Worm (Caenorhabditis elegans): ENCODE results near the gene C28D4.18.
"Not testable (repeated sequence)": the region's sequence is repeated elsewhere in the genome, so short reads cannot be mapped to it uniquely, and the experiment has no call there.

The C28D4.18 gene

DNA sequence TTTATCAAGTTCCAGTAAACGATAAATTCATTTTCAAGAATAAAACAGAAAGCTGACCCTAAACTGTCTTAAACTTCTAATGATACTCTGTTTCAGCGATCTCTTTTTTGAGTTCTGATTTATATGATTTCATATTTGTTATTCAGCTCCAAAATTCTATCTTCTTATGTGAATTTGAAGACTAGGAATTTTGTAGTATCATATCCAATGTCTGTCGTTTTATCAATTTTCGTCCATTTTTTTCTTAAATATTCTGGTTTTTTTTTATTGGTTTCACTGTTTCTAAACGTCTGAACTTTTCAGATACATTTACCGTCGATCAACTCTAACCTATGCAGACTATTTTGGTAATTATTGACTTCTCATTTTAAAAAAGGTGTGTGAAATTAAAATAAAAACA is at the start of gene C28D4.18, which contains the start of gene nhr-138:
TSS of gene C28D4.18 (plus strand) at position 333 of the 400 bp plus-strand sequence.
TSS of gene nhr-138 (plus strand) at position 304 of the 400 bp plus-strand sequence.
- TF ChIP-seq unc-62 (GFP tag; optimal IDR thresholded peaks at IDR 0.05) = no peak

DNA sequence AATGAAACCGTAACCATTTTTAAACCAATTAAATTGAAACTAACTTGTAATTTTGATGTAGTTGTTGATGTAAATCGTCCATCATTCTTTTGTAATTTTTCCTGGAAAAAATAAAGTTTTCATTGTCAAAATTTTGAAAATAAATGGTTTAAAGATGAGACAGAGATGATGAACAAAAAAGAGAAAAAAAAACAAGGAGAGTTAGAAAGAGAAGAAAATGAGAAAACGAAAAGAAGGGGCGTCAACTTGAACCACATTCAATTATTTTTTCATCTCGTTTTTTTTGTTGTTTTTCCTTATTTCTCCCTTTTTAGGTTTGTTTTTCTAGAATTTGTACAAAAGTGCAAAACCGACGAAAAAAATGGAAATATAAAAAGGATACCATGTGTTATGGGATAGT is 49.5 kb upstream of the C28D4.18 start, which contains the start of gene nhr-34:
TSS of gene nhr-34 (minus strand) at position 101 of the 400 bp plus-strand sequence.
- no peak for TF ChIP-seq unc-62 (GFP tag; optimal IDR thresholded peaks at IDR 0.05)

DNA sequence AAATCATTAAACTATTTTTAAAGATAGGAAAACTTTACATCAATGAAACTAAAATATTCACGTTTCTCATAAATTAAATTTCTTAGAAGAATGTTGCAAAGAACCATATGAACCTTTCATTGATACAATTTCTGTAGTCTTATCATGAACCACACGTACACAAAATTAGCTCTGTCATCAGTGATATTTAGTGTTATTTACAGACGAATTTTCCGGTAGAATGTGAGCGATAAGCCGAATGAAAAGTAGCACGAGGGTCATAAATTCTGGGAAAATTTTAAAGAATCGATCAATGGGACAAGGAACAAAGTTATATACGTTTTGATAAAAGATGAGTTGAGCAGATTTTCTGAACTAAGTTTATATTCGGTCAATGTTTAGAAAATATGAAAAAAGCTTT is 48.5 kb upstream of the C28D4.18 start:
- TF ChIP-seq unc-62 (GFP tag; optimal IDR thresholded peaks at IDR 0.05) = no peak

DNA sequence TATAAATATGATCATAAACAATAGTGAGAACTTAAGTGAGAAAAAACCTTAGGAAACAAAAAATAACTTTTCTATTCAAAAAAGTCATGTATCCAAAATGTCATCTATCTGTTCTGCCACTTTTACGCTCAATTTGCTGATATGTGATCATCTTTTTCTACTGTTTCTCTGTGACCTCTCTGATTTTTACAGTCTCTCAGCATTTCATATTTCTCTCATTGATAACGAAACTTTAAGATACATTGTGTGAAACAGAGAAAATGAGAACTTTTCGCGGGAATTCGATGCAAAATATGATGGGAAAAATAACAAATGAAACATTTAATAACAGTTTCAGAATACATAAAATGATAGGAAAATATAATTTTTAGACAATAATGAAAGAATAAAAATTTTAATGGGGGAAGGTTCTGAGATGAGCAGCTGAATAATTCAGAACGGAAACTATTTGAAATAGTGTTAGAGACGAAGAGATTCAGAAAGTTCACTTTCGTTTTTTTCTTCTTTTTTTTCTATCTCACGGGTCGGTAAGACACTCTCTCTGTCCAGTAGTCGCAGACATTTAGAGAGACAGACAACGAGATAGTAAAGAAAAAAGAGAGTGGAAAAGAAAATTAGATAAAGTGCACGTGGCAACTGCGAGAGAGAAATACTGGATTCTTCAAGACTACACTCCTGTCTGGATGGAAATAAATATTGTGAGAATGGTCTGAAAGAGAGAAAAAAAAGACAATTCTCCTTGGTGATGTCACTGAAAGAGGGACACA is 47.7 kb upstream of the C28D4.18 start:
- no peak for TF ChIP-seq unc-62 (GFP tag; optimal IDR thresholded peaks at IDR 0.05)

DNA sequence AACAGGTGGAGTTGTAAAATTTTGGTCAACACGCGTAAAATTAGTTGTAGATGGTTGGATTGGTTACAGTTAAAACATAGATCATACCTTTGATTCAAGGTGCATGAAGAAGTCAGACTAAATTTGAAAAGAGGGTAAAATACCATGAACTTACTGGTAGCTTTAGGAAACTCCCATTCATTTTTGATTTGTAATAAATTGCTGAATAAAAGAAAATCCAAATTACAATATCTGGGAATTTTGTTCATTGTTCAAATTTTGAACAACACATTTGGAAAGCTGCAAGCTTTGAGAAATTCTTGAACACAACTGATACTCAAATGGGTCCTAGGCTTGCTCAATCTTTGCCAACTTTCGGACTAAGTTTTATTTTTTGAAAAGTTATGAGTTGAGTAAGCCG is 47.1 kb upstream of the C28D4.18 start:
- no peak for TF ChIP-seq unc-62 (GFP tag; optimal IDR thresholded peaks at IDR 0.05)

DNA sequence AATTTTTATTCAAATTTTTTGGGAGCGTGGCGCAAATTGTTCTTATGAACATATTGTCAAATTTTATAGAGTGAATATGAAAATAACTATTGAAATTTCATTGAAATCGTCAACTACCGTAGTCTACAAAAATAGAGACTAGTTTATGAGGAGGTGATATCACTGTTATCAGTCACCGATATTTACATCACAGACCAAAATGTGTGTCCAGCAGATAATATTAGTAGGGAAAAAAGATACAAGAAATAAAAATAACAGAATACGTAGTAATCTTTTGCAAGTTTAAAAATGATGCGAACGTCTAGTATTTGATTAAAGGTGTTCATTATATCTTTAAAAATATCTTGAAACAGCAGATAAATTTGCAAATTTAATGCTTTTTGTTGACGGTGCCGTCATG is 45.8 kb upstream of the C28D4.18 start:
- TF ChIP-seq unc-62 (GFP tag; optimal IDR thresholded peaks at IDR 0.05) = no peak

DNA sequence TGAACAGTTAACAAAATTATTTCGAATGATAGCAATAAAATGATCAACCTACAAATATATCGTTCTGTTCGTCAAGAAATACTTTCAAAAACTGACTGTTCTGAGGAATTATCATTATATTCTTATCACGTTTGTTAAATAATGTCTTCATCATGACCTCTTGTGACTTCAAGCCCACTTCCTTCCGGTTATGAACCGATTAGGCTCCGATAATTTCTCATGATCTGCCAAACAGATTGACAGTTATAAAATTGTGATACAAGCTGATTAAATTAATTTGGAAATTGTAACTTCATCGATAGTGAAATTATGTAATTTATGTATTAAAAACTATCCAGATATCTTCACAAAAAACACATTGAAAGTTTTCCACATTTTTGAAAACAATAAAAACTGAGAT is 44.2 kb upstream of the C28D4.18 start, which contains the start of gene ins-8:
TSS of gene ins-8 (minus strand) at position 101 of the 400 bp plus-strand sequence.
- TF ChIP-seq unc-62 (GFP tag; optimal IDR thresholded peaks at IDR 0.05) = no peak

DNA sequence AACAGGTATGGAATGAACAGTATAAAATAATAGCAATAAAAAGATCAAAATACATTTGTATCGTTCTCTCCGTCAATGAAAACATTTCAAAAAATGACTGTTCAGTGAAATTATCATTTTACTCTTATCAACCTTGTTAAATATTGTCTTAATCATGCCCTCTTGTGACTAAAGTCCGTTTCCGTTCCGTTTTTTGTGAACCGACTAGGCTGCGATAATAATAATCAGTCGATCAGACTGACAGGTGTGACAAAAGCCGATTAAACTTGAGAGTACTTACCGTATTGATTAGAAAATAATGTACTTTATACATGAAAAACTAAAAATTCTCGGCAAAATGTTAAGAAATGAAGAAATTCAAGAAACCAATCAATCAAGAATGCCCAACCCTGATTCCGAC is 42.6 kb upstream of the C28D4.18 start, which contains the start of gene ins-7:
TSS of gene ins-7 (minus strand) at position 332 of the 400 bp plus-strand sequence.
- TF ChIP-seq unc-62 (GFP tag; optimal IDR thresholded peaks at IDR 0.05) = no peak

DNA sequence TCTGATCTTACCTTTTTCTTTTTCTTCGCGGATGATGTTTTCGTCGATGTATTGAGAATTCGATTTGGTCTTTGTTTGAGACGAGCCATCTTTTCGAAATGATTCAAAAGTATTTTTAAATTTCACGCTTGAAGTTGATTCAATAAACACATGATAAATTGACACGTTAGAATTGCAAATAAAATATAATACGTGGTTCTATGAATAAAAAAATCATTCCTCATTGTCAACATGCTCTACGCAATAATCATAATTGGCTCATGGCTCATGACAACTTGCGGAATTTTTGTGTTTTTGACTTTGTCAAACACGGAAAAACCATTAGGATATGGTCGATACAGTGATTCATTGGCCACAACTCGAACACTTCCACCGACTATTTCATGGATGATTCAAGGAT is 41.6 kb upstream of the C28D4.18 start, which contains the start of the genes htas-1 and ZK1251.3:
TSS of gene htas-1 (minus strand) at position 101 of the 400 bp plus-strand sequence.
TSS of gene ZK1251.3 (plus strand) at position 226 of the 400 bp plus-strand sequence.
- no peak for TF ChIP-seq unc-62 (GFP tag; optimal IDR thresholded peaks at IDR 0.05)

DNA sequence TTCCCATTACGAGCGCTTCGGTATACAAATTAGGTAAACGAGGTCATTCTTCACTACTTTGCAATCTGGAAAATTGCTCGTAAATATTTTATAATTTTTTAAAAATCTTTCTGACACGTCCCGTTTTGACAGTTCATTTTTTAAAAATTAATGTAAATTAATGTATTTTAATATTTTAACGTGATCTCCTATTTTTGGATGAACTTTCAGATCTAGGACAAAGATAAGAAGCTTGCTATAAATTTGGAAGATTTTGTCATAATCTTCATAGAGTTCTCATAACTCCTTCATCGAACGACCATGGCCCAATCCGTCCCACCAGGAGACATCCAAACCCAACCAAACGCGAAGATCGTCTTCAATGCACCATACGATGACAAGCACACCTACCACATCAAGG is 36.4 kb upstream of the C28D4.18 start, which contains the start of gene msp-76:
TSS of gene msp-76 (plus strand) at position 301 of the 400 bp plus-strand sequence.
- TF ChIP-seq unc-62 (GFP tag; optimal IDR thresholded peaks at IDR 0.05) = not testable (repeated sequence)

DNA sequence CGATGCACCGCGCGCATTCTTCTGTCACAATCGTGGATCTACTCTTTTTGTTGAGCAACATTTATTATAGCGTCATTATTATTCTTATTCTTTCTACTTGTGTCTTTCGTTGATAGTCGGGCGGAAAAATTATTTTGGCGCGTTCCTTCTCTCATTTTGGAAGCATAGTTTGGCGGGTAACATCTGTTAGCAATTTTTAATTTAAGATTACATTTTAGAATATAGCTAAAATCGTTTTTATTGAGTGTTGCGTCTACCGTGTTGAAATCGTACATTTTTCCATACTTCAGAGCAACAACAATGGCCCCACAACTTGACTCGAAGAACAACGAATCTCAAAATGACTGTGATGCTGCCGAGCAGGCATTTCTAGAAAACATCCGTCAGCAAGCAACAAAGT is 34.4 kb upstream of the C28D4.18 start, which contains the start of gene sdz-36:
TSS of gene sdz-36 (plus strand) at position 301 of the 400 bp plus-strand sequence.
- no peak for TF ChIP-seq unc-62 (GFP tag; optimal IDR thresholded peaks at IDR 0.05)

DNA sequence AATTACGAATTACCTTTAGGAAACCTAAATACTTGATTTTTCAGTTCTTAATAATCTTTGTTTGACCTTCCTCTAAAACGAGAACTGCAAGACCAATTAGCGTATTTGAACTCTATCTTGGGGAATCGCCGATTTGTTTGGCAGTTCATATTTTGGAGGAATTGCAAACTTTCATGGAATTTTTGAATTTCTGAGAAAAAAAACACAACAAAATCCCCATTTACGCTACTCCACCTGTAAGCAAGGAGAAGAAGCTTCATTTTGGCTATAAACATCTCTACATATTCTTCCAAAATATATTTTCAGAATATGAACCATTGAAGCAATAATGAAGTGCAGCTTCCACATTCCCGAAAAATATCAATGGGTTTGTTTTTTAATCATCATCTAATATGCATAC is 32.2 kb upstream of the C28D4.18 start, which contains the start of gene twk-9:
TSS of gene twk-9 (plus strand) at position 301 of the 400 bp plus-strand sequence.
- no peak for TF ChIP-seq unc-62 (GFP tag; optimal IDR thresholded peaks at IDR 0.05)

DNA sequence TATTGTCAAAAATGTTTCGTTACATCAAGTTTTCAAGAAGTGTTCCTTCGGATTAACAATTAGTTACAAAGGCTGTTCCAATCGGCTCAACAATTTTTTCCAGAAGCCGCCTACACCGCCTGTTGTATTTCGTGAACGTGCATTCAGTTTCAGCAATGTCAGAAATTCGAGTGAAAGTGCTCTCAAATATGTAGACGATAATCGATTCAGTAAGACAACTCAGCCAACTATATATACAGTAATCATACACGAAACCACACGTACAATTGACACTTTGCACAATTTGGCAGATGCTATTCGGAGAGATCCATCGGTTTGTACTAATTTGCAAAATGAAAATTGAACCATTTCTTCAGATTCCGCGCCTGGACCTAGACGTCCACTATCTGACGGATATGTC is 28.6 kb upstream of the C28D4.18 start:
- TF ChIP-seq unc-62 (GFP tag; optimal IDR thresholded peaks at IDR 0.05) = no peak

DNA sequence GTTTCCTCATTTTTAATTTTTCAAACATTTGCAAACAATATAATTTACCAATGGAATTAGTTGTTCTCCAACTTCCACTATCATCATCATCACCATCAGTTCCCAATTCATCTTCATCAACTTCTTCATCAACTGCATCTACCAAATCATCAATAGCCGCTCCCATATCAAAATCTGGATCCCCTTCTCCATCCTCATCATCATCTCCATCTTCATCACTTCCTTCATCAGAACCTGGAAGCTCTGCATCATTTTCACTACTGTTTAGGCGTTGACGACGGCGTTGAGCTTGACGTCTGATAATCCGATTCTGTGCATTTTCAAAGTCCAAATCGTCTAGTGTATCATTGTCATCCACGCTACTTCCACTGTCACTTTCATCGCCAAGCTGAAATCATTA is 27.2 kb upstream of the C28D4.18 start:
- TF ChIP-seq unc-62 (GFP tag; optimal IDR thresholded peaks at IDR 0.05) = no peak

DNA sequence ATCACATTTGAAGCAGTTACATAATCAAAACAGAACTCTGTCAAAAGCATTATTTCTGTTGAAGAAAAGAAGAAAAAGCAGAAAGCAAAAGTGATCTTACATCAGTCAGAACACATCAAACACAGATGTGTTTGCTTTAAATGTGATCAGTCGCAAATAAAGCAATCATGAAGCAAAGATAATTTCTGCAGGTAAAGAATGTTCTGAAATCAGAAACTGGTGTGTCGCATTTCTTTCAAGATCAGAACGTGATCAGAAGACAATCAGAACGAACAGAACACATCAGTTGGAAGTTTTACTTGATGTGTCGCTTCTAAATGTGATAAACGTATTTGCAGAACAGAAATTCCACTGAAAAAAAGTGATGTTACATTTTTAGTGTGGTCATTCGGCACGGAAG is 26.0 kb upstream of the C28D4.18 start:
- no peak for TF ChIP-seq unc-62 (GFP tag; optimal IDR thresholded peaks at IDR 0.05)

DNA sequence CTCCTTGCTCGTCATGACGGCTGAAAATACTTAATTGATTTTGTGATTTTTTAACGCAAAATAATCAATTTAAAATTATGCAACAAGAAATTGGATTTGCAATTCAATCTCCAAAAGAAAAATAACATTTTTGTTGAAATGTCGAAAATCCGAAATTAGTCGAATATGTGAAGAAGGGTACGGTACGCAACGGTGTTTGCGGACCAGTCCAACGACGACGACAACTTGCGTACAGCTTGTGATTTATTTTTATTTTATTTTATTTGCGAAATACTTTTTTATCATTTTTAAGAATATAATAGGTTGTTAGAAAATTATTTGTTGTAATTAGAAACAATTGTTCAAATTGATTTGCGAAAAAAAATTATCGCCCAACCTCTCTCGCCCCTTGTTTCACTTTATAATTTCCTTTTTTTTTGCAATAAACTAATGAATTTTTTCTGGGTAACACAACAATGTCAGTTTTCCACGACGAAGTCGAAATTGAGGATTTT is 18.3 kb upstream of the C28D4.18 start, which contains the start of the genes dcaf-1 and dph-3:
TSS of gene dcaf-1 (minus strand) at position 20 of the 494 bp plus-strand sequence.
TSS of gene dph-3 (plus strand) at position 444 of the 494 bp plus-strand sequence.
- no peak for TF ChIP-seq unc-62 (GFP tag; optimal IDR thresholded peaks at IDR 0.05)

All from whole organism, dauer.